Worm (Caenorhabditis elegans) whole organism, young adult: ENCODE data around the gene T01B4.3.

Experiments
- chd-7 ChIP-seq: sonication (generic microtip); optimal IDR thresholded peaks from 2 replicates; lab custom pipeline; 2016; ENCODE audit warnings: mild to moderate bottlenecking, missing genetic modification characterization, moderate library complexity, missing compliant biosample characterization
- nfya-1 ChIP-seq: sonication (generic microtip); optimal IDR thresholded peaks from 2 replicates; lab custom pipeline; 2017; ENCODE audit warnings: antibody characterized with exemption, missing compliant biosample characterization, missing genetic modification characterization, borderline replicate concordance; ENCODE audit not compliant: insufficient read depth

DNA sequence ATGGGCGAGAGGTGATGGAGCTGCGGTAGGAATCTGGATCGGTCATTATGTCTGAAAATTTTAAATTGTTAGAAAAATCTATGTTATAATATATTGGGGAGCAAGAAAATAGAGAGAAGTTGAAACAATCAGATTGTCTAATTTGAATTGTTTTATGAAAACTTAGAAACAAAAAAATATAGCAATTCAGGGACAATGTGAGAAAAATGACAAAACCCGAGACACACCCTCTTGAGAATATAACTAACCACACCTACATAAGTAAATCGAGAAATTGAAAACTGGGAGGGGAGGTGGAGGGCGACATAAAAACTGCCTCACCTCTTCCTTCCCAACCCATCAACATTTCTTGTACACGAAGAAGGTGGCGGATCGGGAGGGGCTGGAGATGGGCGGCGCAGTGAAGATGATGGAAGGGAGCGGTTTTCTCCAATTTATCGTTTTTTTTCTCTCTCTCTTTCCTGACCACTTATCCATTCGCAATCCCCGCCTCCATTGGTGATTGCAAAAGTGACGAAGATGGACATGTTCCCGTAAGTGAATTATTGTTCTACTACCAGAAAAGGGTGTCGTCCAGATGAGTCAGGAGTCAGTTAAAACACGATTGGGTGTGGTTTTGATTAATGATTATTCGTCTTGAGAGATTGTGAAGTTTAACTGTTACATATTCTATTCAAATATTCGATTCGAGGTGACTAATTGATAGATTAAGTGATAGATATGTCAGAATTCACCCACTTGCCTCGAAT, 51.7 kb downstream of the T01B4.3 start, which contains the start of gene mua-6:
- TF ChIP-seq nfya-1 (tag; lab: Kevin White, UChicago) (no peak), chd-7 (tag; lab: Kevin White, UChicago) (no peak)
